Worm (Caenorhabditis elegans) whole organism, L4/young adult: ENCODE results near the gene R08D7.7.

ENCODE experiments used
- W03F9.2 ChIP-seq: fragments of 150-350 bp; optimal IDR thresholded peaks from 2 replicates; lab custom pipeline; 2014; ENCODE audit warnings: missing biosample characterization, missing genetic modification characterization
- him-1 ChIP-seq: sonication (generic microtip); optimal IDR thresholded peaks from 2 replicates; lab custom pipeline; 2016; ENCODE audit warnings: missing genotype, missing genetic modification reagents, missing genetic modification characterization, missing compliant biosample characterization

ce11 chrIII:9037658-9038057, 47.8 kb downstream of the R08D7.7 start, which contains the start of gene R107.9:
- TF ChIP-seq W03F9.2 (tag; lab: Kevin White, UChicago) (no peak), him-1 (no peak)
